Worm (Caenorhabditis elegans) whole organism, midembryonic: ENCODE measurements around the gene bath-3.
"Not testable (repeated sequence)": the region's sequence is repeated elsewhere in the genome, so short reads cannot be mapped to it uniquely, and the experiment has no call there.

ENCODE experiments used
- T22C8.4 ChIP-seq: fragments of 200-800 bp; sonication (Bioruptor generic); IDR thresholded peaks from 2 replicates; pipeline ENCODE4 v1.3.6; 2022; ENCODE audit warnings: missing genetic modification characterization, missing compliant biosample characterization
- cog-1 ChIP-seq: sonication (generic microtip); optimal IDR thresholded peaks from 2 replicates; lab custom pipeline; 2016; ENCODE audit warnings: missing genetic modification characterization, missing compliant biosample characterization
- flt-1 ChIP-seq: fragments of 200-800 bp; sonication (Bioruptor generic); IDR thresholded peaks from 2 replicates; pipeline ENCODE4 v1.3.6; 2022; ENCODE audit warnings: missing genetic modification characterization, missing compliant biosample characterization
- klf-2 ChIP-seq: fragments of 200-800 bp; sonication (Bioruptor generic); conservative IDR thresholded peaks from 2 replicates; pipeline ENCODE4 v1.3.6; 2022; ENCODE audit warnings: missing genetic modification reagents, missing genetic modification characterization, missing compliant biosample characterization
- med-1 ChIP-seq: sonication (generic microtip); optimal IDR thresholded peaks from 2 replicates; lab custom pipeline; 2017; ENCODE audit warnings: missing genetic modification characterization, mild to moderate bottlenecking, missing compliant biosample characterization, antibody characterized with exemption, missing genetic modification reagents; ENCODE audit not compliant: insufficient read depth
- ref-1 ChIP-seq: fragments of 200-800 bp; sonication (Bioruptor generic); conservative IDR thresholded peaks from 2 replicates; pipeline ENCODE4 v1.3.6; 2022; ENCODE audit warnings: missing genetic modification reagents, missing genetic modification characterization, missing compliant biosample characterization
- tab-1 ChIP-seq: fragments of 200-800 bp; sonication (Bioruptor generic); IDR thresholded peaks from 2 replicates; pipeline ENCODE4 v1.3.6; 2022; ENCODE audit warnings: missing genetic modification characterization, missing compliant biosample characterization
- ztf-23 ChIP-seq: fragments of 200-800 bp; sonication (Bioruptor generic); IDR thresholded peaks from 2 replicates; pipeline ENCODE4 v1.3.6; 2022; ENCODE audit warnings: missing genetic modification reagents, missing genetic modification characterization, missing compliant biosample characterization
- ztf-29 ChIP-seq: fragments of 200-800 bp; sonication (Bioruptor generic); IDR thresholded peaks from 2 replicates; pipeline ENCODE4 v1.3.6; 2022; ENCODE audit warnings: missing genetic modification reagents, missing genetic modification characterization, missing compliant biosample characterization

bath-3 gene

ce11 chrII:2046556-2046955 is 16.3 kb upstream of the bath-3 start, which contains the start of gene math-1:
math-1 (minus strand) TSS chrII:2046656.
- TF ChIP-seq cog-1 (tag; lab: Kevin White, UChicago); T22C8.4 (GFP tag; lab: Robert Waterston, UW); med-1 (GFP tag; lab: Kevin White, UChicago): not testable (repeated sequence)

- TF ChIP-seq ref-1 (GFP tag; lab: Robert Waterston, UW): no peak
- no peak for TF ChIP-seq T22C8.4 (GFP tag; lab: Robert Waterston, UW)
- no peak for TF ChIP-seq flt-1
- TF ChIP-seq med-1 (GFP tag; lab: Kevin White, UChicago): no peak
- no peak for TF ChIP-seq ztf-23
- TF ChIP-seq cog-1 (tag; lab: Kevin White, UChicago): no peak
- TF ChIP-seq klf-2 (GFP tag; lab: Robert Waterston, UW): no peak
- TF ChIP-seq ztf-29 (GFP tag; lab: Robert Waterston, UW): no peak
- TF ChIP-seq tab-1: no peak
Measured at ce11 chrII:2045505-2045904, 15.2 kb upstream of the bath-3 start, which contains the start of gene bath-24. bath-24 (minus strand) TSS chrII:2045605.

- TF ChIP-seq med-1 (GFP tag; lab: Kevin White, UChicago): no peak
- no peak for TF ChIP-seq flt-1
- TF ChIP-seq T22C8.4 (GFP tag; lab: Robert Waterston, UW): no peak
- TF ChIP-seq tab-1: no peak
- no peak for TF ChIP-seq klf-2 (GFP tag; lab: Robert Waterston, UW)
- TF ChIP-seq ref-1 (GFP tag; lab: Robert Waterston, UW): no peak
- TF ChIP-seq ztf-23: no peak
- TF ChIP-seq cog-1 (tag; lab: Kevin White, UChicago): no peak
- TF ChIP-seq ztf-29 (GFP tag; lab: Robert Waterston, UW): no peak
Measured at ce11 chrII:2042447-2042846, 12.2 kb upstream of the bath-3 start, which contains the start of gene bath-20. bath-20 (minus strand) TSS chrII:2042547.

- TF ChIP-seq ztf-23 (no peak), klf-2 (GFP tag; lab: Robert Waterston, UW) (no peak), ztf-29 (GFP tag; lab: Robert Waterston, UW) (no peak), flt-1 (no peak), tab-1 (no peak), ref-1 (GFP tag; lab: Robert Waterston, UW) (no peak), T22C8.4 (GFP tag; lab: Robert Waterston, UW) (no peak), cog-1 (tag; lab: Kevin White, UChicago) (no peak), med-1 (GFP tag; lab: Kevin White, UChicago) (no peak)
Measured at ce11 chrII:2039288-2039687, 9.0 kb upstream of the bath-3 start, which contains the start of gene bath-19. bath-19 (minus strand) TSS chrII:2039388.

- TF ChIP-seq ref-1 (GFP tag; lab: Robert Waterston, UW): no peak
- no peak for TF ChIP-seq klf-2 (GFP tag; lab: Robert Waterston, UW)
- no peak for TF ChIP-seq ztf-23
- no peak for TF ChIP-seq flt-1
- TF ChIP-seq T22C8.4 (GFP tag; lab: Robert Waterston, UW): no peak
- TF ChIP-seq med-1 (GFP tag; lab: Kevin White, UChicago): no peak
- no peak for TF ChIP-seq ztf-29 (GFP tag; lab: Robert Waterston, UW)
- no peak for TF ChIP-seq tab-1
- TF ChIP-seq cog-1 (tag; lab: Kevin White, UChicago): no peak
Measured at ce11 chrII:2033286-2033685, 3.0 kb upstream of the bath-3 start, which contains the start of gene F59H6.14. F59H6.14 (plus strand) TSS chrII:2033586.

- not testable (repeated sequence) for TF ChIP-seq cog-1 (tag; lab: Kevin White, UChicago); ztf-29 (GFP tag; lab: Robert Waterston, UW); med-1 (GFP tag; lab: Kevin White, UChicago)
Measured at ce11 chrII:2032282-2032681, 2.0 kb upstream of the bath-3 start, which contains the start of gene btb-4. btb-4 (plus strand) TSS chrII:2032316.

ce11 chrII:2031852-2032251 is 1.6 kb upstream of the bath-3 start, which contains the start of gene bath-5:
bath-5 (minus strand) TSS chrII:2031952.
- TF ChIP-seq tab-1 (no peak), flt-1 (no peak), T22C8.4 (GFP tag; lab: Robert Waterston, UW) (no peak), klf-2 (GFP tag; lab: Robert Waterston, UW) (no peak), med-1 (GFP tag; lab: Kevin White, UChicago) (no peak), cog-1 (tag; lab: Kevin White, UChicago) (no peak), ztf-23 (no peak), ref-1 (GFP tag; lab: Robert Waterston, UW) (no peak), ztf-29 (GFP tag; lab: Robert Waterston, UW) (no peak)

- TF ChIP-seq ztf-29 (GFP tag; lab: Robert Waterston, UW): no peak
- no peak for TF ChIP-seq flt-1
Measured at ce11 chrII:2028712-2029111, 1.6 kb downstream of the bath-3 start, which contains the start of gene bath-1. bath-1 (minus strand) TSS chrII:2028812.

ce11 chrII:2026525-2026924 is 3.7 kb downstream of the bath-3 start, which contains the start of gene bath-21:
bath-21 (minus strand) TSS chrII:2026625.
- TF ChIP-seq ref-1 (GFP tag; lab: Robert Waterston, UW) (no peak), med-1 (GFP tag; lab: Kevin White, UChicago) (no peak), cog-1 (tag; lab: Kevin White, UChicago) (no peak), ztf-29 (GFP tag; lab: Robert Waterston, UW) (no peak), T22C8.4 (GFP tag; lab: Robert Waterston, UW) (no peak), ztf-23 (no peak), tab-1 (no peak), flt-1 (no peak), klf-2 (GFP tag; lab: Robert Waterston, UW) (no peak)

ce11 chrII:2023514-2023913 is 6.8 kb downstream of the bath-3 start, which contains the start of gene cya-2:
cya-2 (minus strand) TSS chrII:2023614.
- TF ChIP-seq ztf-29 (GFP tag; lab: Robert Waterston, UW); med-1 (GFP tag; lab: Kevin White, UChicago); ref-1 (GFP tag; lab: Robert Waterston, UW): not testable (repeated sequence)
